Worm (Caenorhabditis elegans) whole organism, young adult: ENCODE results near the gene gst-4.

ENCODE experiments used
- D2030.7 ChIP-seq: fragments of 200-800 bp; sonication (Bioruptor generic); IDR thresholded peaks from 2 replicates; pipeline ENCODE4 v1.3.6; 2022; ENCODE audit warnings: missing genetic modification reagents, missing genetic modification characterization, missing compliant biosample characterization
- F33H1.4 ChIP-seq: fragments of 200-800 bp; sonication (Bioruptor generic); IDR thresholded peaks from 2 replicates; pipeline ENCODE4 v1.3.6; 2022; ENCODE audit warnings: missing genetic modification reagents, missing genetic modification characterization, missing compliant biosample characterization
- F57C9.4 ChIP-seq: sonication (generic microtip); optimal IDR thresholded peaks from 2 replicates; lab custom pipeline; 2017; ENCODE audit warnings: mild to moderate bottlenecking, missing genetic modification characterization, missing compliant biosample characterization
- K12H6.12 ChIP-seq: fragments of 200-800 bp; sonication (Bioruptor generic); optimal IDR thresholded peaks from 2 replicates; lab custom pipeline; 2018; ENCODE audit warnings: mild to moderate bottlenecking, missing genetic modification characterization, missing compliant biosample characterization
- ccch-3 ChIP-seq: fragments of 200-800 bp; sonication (Bioruptor generic); optimal IDR thresholded peaks from 2 replicates; lab custom pipeline; 2018; ENCODE audit warnings: mild to moderate bottlenecking, missing genetic modification characterization, missing compliant biosample characterization
- ceh-27 ChIP-seq: fragments of 200-800 bp; sonication (Bioruptor generic); optimal IDR thresholded peaks from 2 replicates; lab custom pipeline; 2018; ENCODE audit warnings: mild to moderate bottlenecking, missing genetic modification characterization, moderate library complexity, missing compliant biosample characterization
- snpc-4 ChIP-seq, 5 experiments: fragments of 150-350 bp in 1 of 5; sonication (generic microtip) in 4 of 5; optimal IDR thresholded peaks; 2 replicates each; lab custom pipeline; 2014 to 2018; ENCODE audit warnings: missing genetic modification characterization in 5 of 5, missing biosample characterization in 3 of 5, antibody characterized with exemption in 2 of 5, mild to moderate bottlenecking in 2 of 5, missing compliant biosample characterization in 2 of 5, missing genotype in 2 of 5, moderate library complexity in 2 of 5, missing genetic modification reagents in 1 of 5
- tbx-9 ChIP-seq: sonication (generic microtip); optimal IDR thresholded peaks from 2 replicates; lab custom pipeline; 2016; ENCODE audit warnings: borderline replicate concordance, missing genetic modification characterization, inconsistent platforms, missing compliant biosample characterization
- unc-62 ChIP-seq: fragments of 150-350 bp; optimal IDR thresholded peaks from 2 replicates; lab custom pipeline; 2014; ENCODE audit warnings: missing biosample characterization, missing genetic modification reagents, missing genetic modification characterization

- TF ChIP-seq unc-62 (no peak), ccch-3 (GFP tag; lab: Kevin White, UChicago) (no peak), ceh-27 (no peak), K12H6.12 (tag; lab: Kevin White, UChicago) (no peak), snpc-4 (GFP tag; optimal IDR thresholded peaks at IDR 0.05; lab: Kevin White, UChicago) (no peak), snpc-4 (tag; optimal IDR thresholded peaks at IDR 0.05; lab: Kevin White, UChicago) (no peak), F57C9.4 (no peak), F33H1.4 (no peak), tbx-9 (tag; lab: Kevin White, UChicago) (no peak), D2030.7 (GFP tag; lab: Robert Waterston, UW) (no peak)
Measured at ce11 chrIV:10153479-10153878, 11.5 kb downstream of the gst-4 start.
